Worm (Caenorhabditis elegans): ENCODE data around the gene Y22D7AR.6.

DNA sequence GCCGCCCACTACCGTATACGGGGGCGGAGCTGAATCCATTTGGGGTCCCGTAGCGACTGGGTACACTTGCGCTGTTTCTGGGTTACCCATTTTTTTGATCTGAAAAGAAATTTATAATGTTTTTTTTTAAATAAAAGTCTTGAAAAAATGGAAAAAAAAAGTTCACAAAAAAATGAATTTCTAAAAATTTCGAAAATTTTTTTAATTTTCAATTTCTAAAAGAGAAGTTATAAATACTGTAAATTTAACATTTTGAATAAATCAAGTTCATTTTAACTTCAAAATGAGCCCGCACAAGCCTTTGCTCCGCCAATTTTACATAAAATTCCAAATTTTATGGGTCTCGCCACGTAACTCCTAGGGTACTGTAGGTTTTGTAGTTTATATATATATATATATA is 16.8 kb downstream of the Y22D7AR.6 start, which contains the start of gene Y22D7AL.15:
- TF ChIP-seq snpc-4 (tag; optimal IDR thresholded peaks at IDR 0.05) (no peak), ama-1 (optimal IDR thresholded peaks at IDR 0.05) (no peak), nhr-25 (tag; optimal IDR thresholded peaks at IDR 0.05) (no peak), zag-1 (tag; optimal IDR thresholded peaks at IDR 0.05) (no peak), fos-1 (tag; optimal IDR thresholded peaks at IDR 0.05) (no peak), elt-3 (tag; optimal IDR thresholded peaks at IDR 0.05) (no peak), fkh-10 (GFP tag; optimal IDR thresholded peaks at IDR 0.05) (no peak), tbx-2 (tag; optimal IDR thresholded peaks at IDR 0.05) (no peak)
